1 fruit fly cellular context compared by ENCODE assay signal in the genomic region with DNA sequence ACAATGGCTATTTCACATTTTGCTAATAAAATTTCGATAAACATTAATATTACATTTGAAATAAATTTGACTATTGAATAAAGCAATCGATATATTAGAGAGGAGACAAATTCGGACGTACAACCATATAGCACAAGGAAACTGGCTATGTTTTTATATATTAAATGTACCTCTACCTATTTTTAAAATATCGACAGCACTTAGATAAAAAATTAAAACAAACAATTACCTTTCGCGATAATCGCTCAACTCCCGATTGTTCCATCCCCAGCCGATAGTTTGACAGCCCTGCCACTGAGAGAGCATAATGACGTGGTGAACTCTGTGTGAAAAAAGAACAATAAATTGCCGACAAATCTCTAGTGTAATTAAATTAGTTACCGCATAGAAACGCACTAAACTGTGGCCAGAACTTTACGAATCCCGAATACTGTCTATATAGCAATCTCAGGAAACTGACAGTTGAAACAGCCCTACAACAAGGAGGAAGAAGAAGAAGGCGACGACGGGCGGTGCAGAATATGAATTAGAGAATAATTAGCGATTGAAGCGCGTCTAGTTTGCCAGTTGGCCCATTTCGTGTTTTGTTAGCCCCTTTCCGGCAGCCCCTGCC.
TF ChIP-seq lines count a peak whose summit lies in the region.

A gene (plus strand): TSS at position 271 of the 613 bp plus-strand sequence.

TF ChIP-seq in whole organism, embryonic, 481 proteins besides CTCF, POLR2A, EP300 and RAD21 (continued from another document):
- TF ChIP-seq aop (GFP tag; IDR thresholded peaks at IDR 0.05; lab: Robert Waterston, UW) (peak; percentile 96), CG11504 (tag; optimal IDR thresholded peaks at IDR 0.05; lab: Kevin White, UChicago) (peak; percentile 95), Gsc (GFP tag; IDR thresholded peaks at IDR 0.05; lab: Robert Waterston, UW) (peak; percentile 96), dati (GFP tag; IDR thresholded peaks at IDR 0.05; lab: Robert Waterston, UW) (peak; percentile 95), Sin3A (optimal IDR thresholded peaks at IDR 0.05; lab: Kevin White, UChicago) (peak; percentile 47), CG13296 (GFP tag; optimal IDR thresholded peaks at IDR 0.05; lab: Kevin White, UChicago) (peak; percentile 93), ro (GFP tag; IDR thresholded peaks at IDR 0.05; lab: Robert Waterston, UW) (peak; percentile 98), oc (tag; optimal IDR thresholded peaks at IDR 0.05; lab: Kevin White, UChicago) (peak; percentile 94), en (GFP tag; optimal IDR thresholded peaks at IDR 0.05; lab: Kevin White, UChicago) (peak; percentile 90), Kr (GFP tag; optimal IDR thresholded peaks at IDR 0.05; lab: Kevin White, UChicago) (peak; percentile 21), CG5953 (GFP tag; IDR thresholded peaks at IDR 0.05; lab: Robert Waterston, UW) (peak; percentile 96), Oli (tag; optimal IDR thresholded peaks at IDR 0.05; lab: Kevin White, UChicago) (peak; percentile 96), CG16863 (GFP tag; optimal IDR thresholded peaks at IDR 0.05; lab: Kevin White, UChicago) (peak; percentile 96), knrl (GFP tag; IDR thresholded peaks at IDR 0.05; lab: Robert Waterston, UW; ENCODE audit: partially characterized antibody) (peak; percentile 100)
TF ChIP-seq in whole organism, embryonic: peak in this region for 460.
